Worm (Caenorhabditis elegans): ENCODE data around the gene C13A10.2.

Gene C13A10.2

DNA sequence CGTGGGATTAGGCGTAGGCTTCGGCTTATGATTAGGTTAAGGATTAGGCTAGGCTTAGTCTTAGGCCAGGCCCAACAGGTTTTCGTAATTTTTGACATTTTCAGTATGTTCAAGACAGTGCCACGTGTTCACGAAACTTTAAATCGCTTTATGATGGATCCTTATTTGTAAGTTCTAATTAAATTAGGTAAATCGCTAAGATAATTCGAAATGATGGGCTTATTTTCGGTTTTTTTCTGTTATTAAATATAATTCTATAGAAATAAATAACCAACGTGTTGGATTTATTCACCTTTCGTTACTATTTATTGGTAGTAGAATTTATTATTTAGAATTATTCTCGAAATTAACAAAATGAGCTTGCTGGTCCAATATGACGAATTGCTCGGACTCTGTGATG, 43.7 kb upstream of the C13A10.2 start, which contains the start of gene Y51H7C.8:
TSS of gene Y51H7C.8 (plus strand) at position 301 of the 400 bp plus-strand sequence.
- TF ChIP-seq F57A8.1 (GFP tag; optimal IDR thresholded peaks at IDR 0.05) (no peak), C06A6.2 (GFP tag; conservative IDR thresholded peaks at IDR 0.05) (no peak), egrh-3 (GFP tag; IDR thresholded peaks at IDR 0.05) (no peak), ceh-79 (tag; optimal IDR thresholded peaks at IDR 0.05) (no peak), lin-40 (tag; optimal IDR thresholded peaks at IDR 0.05) (no peak), mxl-1 (tag; optimal IDR thresholded peaks at IDR 0.05) (no peak), F23B12.7 (tag; optimal IDR thresholded peaks at IDR 0.05; ENCODE audit: insufficient read depth) (no peak), die-1 (tag; optimal IDR thresholded peaks at IDR 0.05) (no peak), hrde-1 (tag; optimal IDR thresholded peaks at IDR 0.05; ENCODE audit: borderline replicate concordance) (no peak), ztf-26 (tag; optimal IDR thresholded peaks at IDR 0.05) (no peak), Y53F4B.3 (GFP tag; IDR thresholded peaks at IDR 0.05) (no peak), repo-1 (tag; optimal IDR thresholded peaks at IDR 0.05) (no peak)

- no peak for TF ChIP-seq attf-3 (GFP tag; conservative IDR thresholded peaks at IDR 0.05)
- TF ChIP-seq nhr-120 (GFP tag; IDR thresholded peaks at IDR 0.05): no peak
- no peak for TF ChIP-seq gei-17 (GFP tag; optimal IDR thresholded peaks at IDR 0.05)
- no peak for TF ChIP-seq die-1 (tag; optimal IDR thresholded peaks at IDR 0.05)
- no peak for TF ChIP-seq snpc-4 (GFP tag; optimal IDR thresholded peaks at IDR 0.05)
- no peak for TF ChIP-seq snpc-4 (tag; optimal IDR thresholded peaks at IDR 0.05)
- no peak for TF ChIP-seq akir-1 (GFP tag; optimal IDR thresholded peaks at IDR 0.05)
- no peak for TF ChIP-seq ztf-6 (GFP tag; IDR thresholded peaks at IDR 0.05)
- TF ChIP-seq ztf-22 (GFP tag; optimal IDR thresholded peaks at IDR 0.05): no peak
- no peak for TF ChIP-seq Y95B8A.8 (GFP tag; IDR thresholded peaks at IDR 0.05)
- no peak for TF ChIP-seq pha-4 (tag; optimal IDR thresholded peaks at IDR 0.05)
- TF ChIP-seq repo-1 (tag; optimal IDR thresholded peaks at IDR 0.05): no peak
- no peak for TF ChIP-seq tbx-9 (tag; optimal IDR thresholded peaks at IDR 0.05; ENCODE audit: borderline replicate concordance)
- no peak for TF ChIP-seq cebp-1 (GFP tag; IDR thresholded peaks at IDR 0.05)
- TF ChIP-seq cebp-1 (tag; optimal IDR thresholded peaks at IDR 0.05): no peak
- no peak for TF ChIP-seq egl-44 (GFP tag; IDR thresholded peaks at IDR 0.05)
- no peak for TF ChIP-seq snpc-3.4 (tag; optimal IDR thresholded peaks at IDR 0.05)
- no peak for TF ChIP-seq Y53F4B.3 (GFP tag; IDR thresholded peaks at IDR 0.05)
These were observed 42.3 kb upstream of the C13A10.2 start, which contains the start of gene F54D12.1 for ce11 chrII:1400105-1400504. Gene F54D12.1, plus strand, starts transcription at chrII:1400405.

- TF ChIP-seq let-526 (GFP tag; IDR thresholded peaks at IDR 0.05): no peak
- no peak for TF ChIP-seq lin-54 (GFP tag; optimal IDR thresholded peaks at IDR 0.05)
- no peak for TF ChIP-seq B0261.1 (tag; optimal IDR thresholded peaks at IDR 0.05)
- TF ChIP-seq lin-35 (GFP tag; optimal IDR thresholded peaks at IDR 0.05): no peak
- no peak for TF ChIP-seq ceh-91 (GFP tag; IDR thresholded peaks at IDR 0.05)
- no peak for TF ChIP-seq ama-1 (optimal IDR thresholded peaks at IDR 0.05)
- TF ChIP-seq ama-1 (GFP tag; optimal IDR thresholded peaks at IDR 0.05): no peak
- no peak for TF ChIP-seq F57A8.1 (GFP tag; optimal IDR thresholded peaks at IDR 0.05)
These were observed 40.6 kb upstream of the C13A10.2 start, which contains the start of gene F54D12.2 for ce11 chrII:1398396-1398795. Gene F54D12.2, plus strand, starts transcription at chrII:1398696.

DNA sequence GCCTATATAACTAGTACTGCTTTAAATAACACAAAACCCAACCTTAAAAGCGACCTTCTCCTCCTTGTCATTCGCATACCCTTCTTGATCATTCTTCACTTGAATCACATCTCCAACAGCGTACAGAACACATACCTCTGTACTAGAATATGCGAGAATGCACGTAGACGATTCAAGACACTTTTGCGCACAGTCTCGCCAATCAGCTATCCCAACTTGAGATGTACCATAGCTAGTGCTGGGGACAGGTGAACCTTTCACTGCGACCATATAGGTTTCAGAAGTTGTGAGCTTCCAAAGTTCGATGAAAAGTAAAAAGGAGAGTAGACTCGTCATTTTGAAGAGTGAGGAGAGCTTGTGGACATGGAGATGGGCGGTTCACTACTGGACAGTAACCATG, 39.9 kb upstream of the C13A10.2 start, which contains the start of gene F54D12.8:
TSS of gene F54D12.8 (minus strand) at position 336 of the 400 bp plus-strand sequence.
- TF ChIP-seq hlh-26 (GFP tag; conservative IDR thresholded peaks at IDR 0.05): no peak
- no peak for TF ChIP-seq ceh-79 (tag; optimal IDR thresholded peaks at IDR 0.05)
- no peak for TF ChIP-seq attf-6 (GFP tag; IDR thresholded peaks at IDR 0.05)
- no peak for TF ChIP-seq xnd-1 (tag; optimal IDR thresholded peaks at IDR 0.05)
- TF ChIP-seq Y56A3A.18 (GFP tag; IDR thresholded peaks at IDR 0.05): no peak
- TF ChIP-seq atf-7 (tag; optimal IDR thresholded peaks at IDR 0.05): no peak
- no peak for TF ChIP-seq egrh-3 (GFP tag; IDR thresholded peaks at IDR 0.05)
- TF ChIP-seq madf-6 (GFP tag; IDR thresholded peaks at IDR 0.05): no peak
- no peak for TF ChIP-seq chd-7 (tag; optimal IDR thresholded peaks at IDR 0.05)
- TF ChIP-seq efl-1 (GFP tag; optimal IDR thresholded peaks at IDR 0.05): no peak
- no peak for TF ChIP-seq hrde-1 (tag; optimal IDR thresholded peaks at IDR 0.05; ENCODE audit: borderline replicate concordance)
- no peak for TF ChIP-seq rpc-1 (optimal IDR thresholded peaks at IDR 0.05)
- TF ChIP-seq rpc-1 (tag; optimal IDR thresholded peaks at IDR 0.05): no peak
- no peak for TF ChIP-seq dox-1 (GFP tag; IDR thresholded peaks at IDR 0.05)
- no peak for TF ChIP-seq F23B12.7 (tag; optimal IDR thresholded peaks at IDR 0.05; ENCODE audit: insufficient read depth)
